Fruit fly (Drosophila melanogaster) whole organism, embryonic: ENCODE data around the gene neb.

Experiments
- B-H2 ChIP-seq: fragments of 200-800 bp; sonication (Bioruptor generic); optimal IDR thresholded peaks from 2 replicates; lab custom pipeline; 2018; ENCODE audit warnings: missing biosample characterization, mild to moderate bottlenecking, missing genetic modification characterization
- BtbVII ChIP-seq: fragments of 200-800 bp; sonication (Bioruptor generic); optimal IDR thresholded peaks from 3 replicates; lab custom pipeline; 2017; ENCODE audit warnings: missing biosample characterization, mild to moderate bottlenecking, missing genetic modification characterization
- CG10366 ChIP-seq: fragments of 200-800 bp; sonication (Bioruptor generic); IDR thresholded peaks from 2 replicates; pipeline ENCODE4 v1.3.6; 2022; ENCODE audit warnings: missing biosample characterization, missing genetic modification characterization
- CG10979 ChIP-seq: fragments of 200-800 bp; sonication (Bioruptor generic); optimal IDR thresholded peaks from 2 replicates; lab custom pipeline; 2018; ENCODE audit warnings: missing biosample characterization, mild to moderate bottlenecking, missing genetic modification characterization, moderate library complexity
- CG12942 ChIP-seq: fragments of 200-800 bp; sonication (Bioruptor generic); optimal IDR thresholded peaks from 3 replicates; lab custom pipeline; 2016; ENCODE audit warnings: missing biosample characterization, missing genetic modification characterization
- CG14441 ChIP-seq: fragments of 200-800 bp; sonication (Bioruptor generic); IDR thresholded peaks from 2 replicates; pipeline ENCODE4 v1.3.6; 2022; ENCODE audit warnings: missing biosample characterization, missing genetic modification characterization
- CG16815 ChIP-seq: fragments of 200-800 bp; sonication (Bioruptor generic); optimal IDR thresholded peaks from 3 replicates; lab custom pipeline; 2017; ENCODE audit warnings: missing biosample characterization, mild to moderate bottlenecking, missing genetic modification characterization
- CG17912 ChIP-seq: fragments of 200-800 bp; sonication (Bioruptor generic); optimal IDR thresholded peaks from 2 replicates; lab custom pipeline; 2018; ENCODE audit warnings: missing biosample characterization, mild to moderate bottlenecking, missing genetic modification characterization
- CG18476 ChIP-seq: fragments of 200-800 bp; sonication (Bioruptor generic); optimal IDR thresholded peaks from 2 replicates; lab custom pipeline; 2016; ENCODE audit warnings: missing biosample characterization, mild to moderate bottlenecking, missing genetic modification characterization
- CG32767 ChIP-seq: fragments of 200-800 bp; sonication (Bioruptor generic); IDR thresholded peaks from 2 replicates; pipeline ENCODE4 v1.3.6; 2022; ENCODE audit warnings: missing biosample characterization, missing genetic modification characterization
- CG34376 ChIP-seq: fragments of 200-800 bp; sonication (Bioruptor generic); optimal IDR thresholded peaks from 2 replicates; lab custom pipeline; 2018; ENCODE audit warnings: missing biosample characterization, mild to moderate bottlenecking, missing genetic modification characterization
- CG4360 ChIP-seq: fragments of 200-800 bp; sonication (Bioruptor generic); IDR thresholded peaks from 2 replicates; pipeline ENCODE4 v1.3.6; 2022; ENCODE audit warnings: missing biosample characterization, missing genetic modification characterization
- CG7271 ChIP-seq: fragments of 200-800 bp; sonication (Bioruptor generic); optimal IDR thresholded peaks from 2 replicates; lab custom pipeline; 2018; ENCODE audit warnings: missing biosample characterization, mild to moderate bottlenecking, missing genetic modification characterization, moderate library complexity
- CG8281 ChIP-seq: fragments of 200-800 bp; sonication (Bioruptor generic); optimal IDR thresholded peaks from 2 replicates; lab custom pipeline; 2018; ENCODE audit warnings: missing biosample characterization, mild to moderate bottlenecking, missing genetic modification characterization, moderate library complexity
- Chrac-16 ChIP-seq: fragments of 200-800 bp; sonication (Bioruptor generic); optimal IDR thresholded peaks from 3 replicates; lab custom pipeline; 2016; ENCODE audit warnings: missing biosample characterization, missing genetic modification characterization
- Dip2 ChIP-seq: fragments of 200-800 bp; sonication (Bioruptor generic); IDR thresholded peaks from 2 replicates; pipeline ENCODE4 v1.3.6; 2022; ENCODE audit warnings: missing biosample characterization, missing genetic modification characterization
- E2f2 ChIP-seq: fragments of 200-800 bp; sonication (Bioruptor generic); IDR thresholded peaks from 2 replicates; pipeline ENCODE4 v1.3.6; 2022; ENCODE audit warnings: missing biosample characterization, missing genetic modification characterization
- Fer3 ChIP-seq: fragments of 200-800 bp; sonication (Bioruptor generic); optimal IDR thresholded peaks from 2 replicates; lab custom pipeline; 2018; ENCODE audit warnings: missing biosample characterization, mild to moderate bottlenecking, missing genetic modification characterization, moderate library complexity
- HLH3B ChIP-seq: fragments of 200-800 bp; sonication (Bioruptor generic); IDR thresholded peaks from 2 replicates; pipeline ENCODE4 v1.3.6; 2022; ENCODE audit warnings: missing biosample characterization, missing genetic modification characterization
- HLH54F ChIP-seq: fragments of 200-800 bp; sonication (Bioruptor generic); optimal IDR thresholded peaks from 3 replicates; lab custom pipeline; 2016; ENCODE audit warnings: missing biosample characterization, missing genetic modification characterization
- Hmr ChIP-seq: fragments of 200-800 bp; sonication (Bioruptor generic); optimal IDR thresholded peaks from 3 replicates; lab custom pipeline; 2017; ENCODE audit warnings: mild to moderate bottlenecking, missing biosample characterization, missing genetic modification reagents, missing genetic modification characterization
- MTF-1 ChIP-seq: fragments of 200-800 bp; sonication (Bioruptor generic); optimal IDR thresholded peaks from 2 replicates; lab custom pipeline; 2018; ENCODE audit warnings: missing biosample characterization, mild to moderate bottlenecking, missing genetic modification characterization, borderline replicate concordance
- NK7.1 ChIP-seq: fragments of 200-800 bp; sonication (Bioruptor generic); optimal IDR thresholded peaks from 3 replicates; lab custom pipeline; 2016; ENCODE audit warnings: missing biosample characterization, missing genetic modification characterization
- Poxn ChIP-seq: fragments of 200-800 bp; sonication (Bioruptor generic); IDR thresholded peaks from 2 replicates; pipeline ENCODE4 v1.3.6; 2022; ENCODE audit warnings: missing biosample characterization, missing genetic modification characterization
- Ravus ChIP-seq: fragments of 200-800 bp; sonication (Bioruptor generic); IDR thresholded peaks from 2 replicates; pipeline ENCODE4 v1.3.6; 2022; ENCODE audit warnings: missing biosample characterization, missing genetic modification characterization
- ase ChIP-seq: fragments of 200-800 bp; sonication (Bioruptor generic); IDR thresholded peaks from 3 replicates; pipeline ENCODE4 v1.3.6; 2022; ENCODE audit warnings: missing biosample characterization, missing genetic modification characterization
- cato ChIP-seq: fragments of 200-800 bp; sonication (Bioruptor generic); optimal IDR thresholded peaks from 2 replicates; lab custom pipeline; 2016; ENCODE audit warnings: missing biosample characterization, missing genetic modification characterization, borderline replicate concordance
- fd64A ChIP-seq: fragments of 200-800 bp; sonication (Bioruptor generic); optimal IDR thresholded peaks from 3 replicates; lab custom pipeline; 2018; ENCODE audit warnings: missing biosample characterization, mild to moderate bottlenecking, missing genetic modification characterization
- fru ChIP-seq: fragments of >200 bp; optimal IDR thresholded peaks from 2 replicates; lab custom pipeline; 2017
- gcm ChIP-seq: fragments of 200-800 bp; sonication (Bioruptor generic); optimal IDR thresholded peaks from 2 replicates; lab custom pipeline; 2019; ENCODE audit warnings: missing biosample characterization, mild to moderate bottlenecking, missing genetic modification characterization, moderate library complexity
- gfzf ChIP-seq: fragments of 200-800 bp; sonication (Bioruptor generic); optimal IDR thresholded peaks from 2 replicates; lab custom pipeline; 2016; ENCODE audit warnings: missing biosample characterization, mild to moderate bottlenecking, missing genetic modification characterization, moderate library complexity
- ham ChIP-seq: fragments of 200-800 bp; sonication (Bioruptor generic); IDR thresholded peaks from 2 replicates; pipeline ENCODE4 v1.3.6; 2022; ENCODE audit warnings: missing biosample characterization, missing genetic modification characterization
- her ChIP-seq: fragments of 200-800 bp; sonication (Bioruptor generic); optimal IDR thresholded peaks from 2 replicates; lab custom pipeline; 2016; ENCODE audit warnings: missing biosample characterization, missing genetic modification characterization
- insv ChIP-seq, 2 experiments: fragments of 200-800 bp; sonication (Bioruptor generic); optimal IDR thresholded peaks; 3 replicates each; lab custom pipeline; 2016 to 2018; ENCODE audit warnings: missing biosample characterization in 2 of 2, missing genetic modification characterization in 2 of 2
- jing ChIP-seq: fragments of 200-800 bp; sonication (Bioruptor generic); optimal IDR thresholded peaks from 2 replicates; lab custom pipeline; 2018; ENCODE audit warnings: missing biosample characterization, mild to moderate bottlenecking, missing genetic modification characterization
- klu ChIP-seq: fragments of 200-800 bp; sonication (Bioruptor generic); IDR thresholded peaks from 2 replicates; pipeline ENCODE4 v1.3.6; 2022; ENCODE audit warnings: missing biosample characterization, missing genetic modification characterization
- lbe ChIP-seq: fragments of 200-800 bp; sonication (Bioruptor generic); optimal IDR thresholded peaks from 2 replicates; lab custom pipeline; 2016; ENCODE audit warnings: missing biosample characterization, mild to moderate bottlenecking, missing genetic modification characterization
- nom ChIP-seq: fragments of 200-800 bp; sonication (Bioruptor generic); optimal IDR thresholded peaks from 2 replicates; lab custom pipeline; 2017; ENCODE audit warnings: missing biosample characterization, missing genetic modification characterization, mild to moderate bottlenecking, moderate library complexity, missing genetic modification reagents
- odd ChIP-seq: fragments of 200-800 bp; sonication (Bioruptor generic); optimal IDR thresholded peaks from 2 replicates; lab custom pipeline; 2017; ENCODE audit warnings: missing biosample characterization, mild to moderate bottlenecking, missing genetic modification characterization
- p53 ChIP-seq: fragments of 200-800 bp; sonication (Bioruptor generic); optimal IDR thresholded peaks from 2 replicates; lab custom pipeline; 2016; ENCODE audit warnings: missing biosample characterization, missing genetic modification characterization
- pb ChIP-seq: fragments of 200-800 bp; sonication (Bioruptor generic); optimal IDR thresholded peaks from 3 replicates; lab custom pipeline; 2016; ENCODE audit warnings: missing biosample characterization, missing genetic modification characterization
- pfk ChIP-seq: fragments of 200-800 bp; sonication (Bioruptor generic); optimal IDR thresholded peaks from 2 replicates; lab custom pipeline; 2018; ENCODE audit warnings: missing biosample characterization, mild to moderate bottlenecking, missing genetic modification characterization, moderate library complexity
- pho ChIP-seq: fragments of 200-800 bp; sonication (Bioruptor generic); optimal IDR thresholded peaks from 2 replicates; lab custom pipeline; 2016; ENCODE audit warnings: missing biosample characterization, missing genetic modification characterization
- row ChIP-seq: fragments of 200-800 bp; sonication (Bioruptor generic); IDR thresholded peaks from 3 replicates; pipeline ENCODE4 v1.3.6; 2022; ENCODE audit warnings: missing biosample characterization, missing genetic modification characterization
- sd ChIP-seq: fragments of 200-800 bp; sonication (Bioruptor generic); optimal IDR thresholded peaks from 3 replicates; lab custom pipeline; 2018; ENCODE audit warnings: missing biosample characterization, mild to moderate bottlenecking, missing genetic modification characterization, moderate library complexity
- tgo ChIP-seq: fragments of 200-800 bp; sonication (Bioruptor generic); IDR thresholded peaks from 3 replicates; pipeline ENCODE4 v1.3.6; 2022; ENCODE audit warnings: missing biosample characterization, missing genetic modification characterization
- tup ChIP-seq: fragments of 200-800 bp; sonication (Bioruptor generic); optimal IDR thresholded peaks from 2 replicates; lab custom pipeline; 2016; ENCODE audit warnings: missing biosample characterization, mild to moderate bottlenecking, missing genetic modification characterization, moderate library complexity
- wdn ChIP-seq: fragments of 200-800 bp; sonication (Bioruptor generic); IDR thresholded peaks from 2 replicates; pipeline ENCODE4 v1.3.6; 2022; ENCODE audit warnings: missing biosample characterization, missing genetic modification characterization
- zen ChIP-seq: fragments of 200-800 bp; sonication (Bioruptor generic); optimal IDR thresholded peaks from 3 replicates; lab custom pipeline; 2018; ENCODE audit warnings: missing biosample characterization, mild to moderate bottlenecking, missing genetic modification characterization, moderate library complexity

neb gene

DNA sequence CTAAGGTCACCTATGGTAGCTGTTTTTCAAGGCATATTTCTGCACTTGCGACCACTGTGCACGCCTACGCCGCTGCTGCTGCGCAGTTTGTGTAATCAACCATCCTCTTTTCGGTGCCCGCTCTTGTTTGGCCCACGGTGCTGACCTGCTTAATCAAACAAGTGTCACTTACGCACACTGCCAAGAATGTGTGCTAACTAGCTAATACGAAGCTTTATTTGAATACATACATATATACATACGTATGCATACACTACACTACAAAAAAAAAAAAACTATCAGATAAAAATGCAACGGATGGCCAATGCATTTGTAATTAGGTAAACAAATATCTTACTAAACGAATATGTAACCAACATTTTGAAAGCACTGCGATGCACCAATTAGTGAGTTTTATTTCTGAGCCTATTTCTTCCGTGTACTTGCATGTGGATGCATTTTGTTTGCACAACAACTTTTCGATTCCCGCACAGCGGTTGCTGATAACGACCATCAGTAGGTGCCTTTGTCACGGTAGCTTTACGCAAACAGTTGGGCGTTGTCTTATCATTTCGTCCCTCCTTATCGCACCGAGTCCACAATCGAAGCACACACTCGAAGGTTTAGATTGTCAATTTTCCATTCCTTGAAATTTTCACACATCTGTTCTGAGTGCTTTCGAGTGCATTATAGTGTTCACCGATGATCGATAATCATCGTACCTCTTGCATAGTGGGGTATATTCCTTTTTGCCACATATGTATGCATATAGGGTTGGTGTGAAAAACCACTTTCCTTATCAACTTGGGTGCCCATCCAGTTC, 10.9 kb downstream of the neb start:
- TF ChIP-seq fru (no peak), row (GFP tag; lab: Robert Waterston, UW) (peak; percentile 79), her (GFP tag; lab: Kevin White, UChicago) (peak; percentile 77), pb (GFP tag; lab: Kevin White, UChicago) (peak; percentile 62), CG12942 (peak; percentile 66), ase (GFP tag; lab: Robert Waterston, UW) (peak; percentile 82), CG10979 (tag; lab: Kevin White, UChicago) (peak; percentile 82), zen (tag; lab: Kevin White, UChicago) (peak; percentile 71), BtbVII (peak; percentile 83), sd (tag; lab: Kevin White, UChicago) (peak; percentile 97), Poxn (GFP tag; lab: Robert Waterston, UW) (no peak), Fer3 (tag; lab: Kevin White, UChicago) (peak; percentile 80), CG14441 (GFP tag; lab: Robert Waterston, UW) (peak; percentile 91), NK7.1 (GFP tag; lab: Kevin White, UChicago) (peak; percentile 32), pfk (GFP tag; lab: Kevin White, UChicago) (peak; percentile 2), gcm (GFP tag; lab: Kevin White, UChicago) (peak; percentile 87), Dip2 (no peak; the same call in 1 of the 2 replicates), CG34376 (GFP tag; lab: Kevin White, UChicago) (peak; percentile 69), fd64A (GFP tag; lab: Kevin White, UChicago) (peak; percentile 77), CG32767 (no peak; the same call in 1 of the 2 replicates), odd (GFP tag; lab: Kevin White, UChicago) (peak; percentile 82), E2f2 (GFP tag; lab: Robert Waterston, UW) (peak; percentile 70), CG18476 (GFP tag; lab: Kevin White, UChicago) (peak; percentile 77), CG4360 (GFP tag; lab: Robert Waterston, UW) (peak; percentile 67), tup (GFP tag; lab: Kevin White, UChicago) (peak; percentile 61), Chrac-16 (GFP tag; lab: Kevin White, UChicago) (peak; percentile 72), jing (GFP tag; lab: Kevin White, UChicago) (peak; percentile 62), MTF-1 (GFP tag; lab: Kevin White, UChicago) (peak; percentile 69), CG17912 (GFP tag; lab: Kevin White, UChicago) (no peak), ham (GFP tag; lab: Robert Waterston, UW) (no peak), CG7271 (tag; lab: Kevin White, UChicago) (peak; percentile 22), B-H2 (GFP tag; lab: Kevin White, UChicago) (peak; percentile 37), pho (GFP tag; lab: Kevin White, UChicago) (peak; percentile 81), insv (GFP tag; optimal IDR thresholded peaks at IDR 0.05; lab: Kevin White, UChicago) (peak; percentile 8 to 19), CG8281 (tag; lab: Kevin White, UChicago) (peak; percentile 61), HLH3B (GFP tag; lab: Robert Waterston, UW) (peak; percentile 84), CG10366 (peak; percentile 90), CG16815 (peak; percentile 53), Ravus (GFP tag; lab: Robert Waterston, UW) (peak; percentile 25), tgo (GFP tag; lab: Robert Waterston, UW) (peak; percentile 74; the same call in 2 of the 3 replicates), HLH54F (peak; percentile 60), wdn (GFP tag; lab: Robert Waterston, UW) (no peak; the same call in 1 of the 2 replicates), gfzf (GFP tag; lab: Kevin White, UChicago) (no peak), Hmr (GFP tag; lab: Kevin White, UChicago) (peak; percentile 81), nom (GFP tag; lab: Kevin White, UChicago) (peak; percentile 47), cato (peak; percentile 62), p53 (peak; percentile 69), klu (peak; percentile 42; the same call in 1 of the 2 replicates), lbe (GFP tag; lab: Kevin White, UChicago) (peak; percentile 93)
